Worm (Caenorhabditis elegans): ENCODE data around the gene vha-13.

The vha-13 gene

ce11 chrV:14347234-14347826 lies 4.2 kb upstream of the vha-13 start, which contains the start of gene cept-2:
Gene cept-2, plus strand, starts transcription at chrV:14347766.
- TF ChIP-seq lin-13 (GFP tag; optimal IDR thresholded peaks at IDR 0.05) (peak; percentile 94), sem-4 (tag; optimal IDR thresholded peaks at IDR 0.05) (peak; percentile 95), lin-11 (tag; optimal IDR thresholded peaks at IDR 0.05) (peak; percentile 96), gmeb-1 (tag; optimal IDR thresholded peaks at IDR 0.05) (peak; percentile 88), nhr-237 (tag; optimal IDR thresholded peaks at IDR 0.05) (no peak), mab-5 (tag; optimal IDR thresholded peaks at IDR 0.05) (peak; percentile 88), ztf-1 (GFP tag; conservative IDR thresholded peaks at IDR 0.05) (no peak), ztf-11 (tag; optimal IDR thresholded peaks at IDR 0.05) (no peak), elt-3 (tag; optimal IDR thresholded peaks at IDR 0.05) (no peak), R02D3.7 (tag; optimal IDR thresholded peaks at IDR 0.05) (peak; percentile 30), snpc-4 (tag; optimal IDR thresholded peaks at IDR 0.05) (peak; percentile 87), nhr-21 (tag; optimal IDR thresholded peaks at IDR 0.05) (peak; percentile 91), lin-39 (tag; optimal IDR thresholded peaks at IDR 0.05) (no peak), C34F6.9 (tag; optimal IDR thresholded peaks at IDR 0.05) (peak; percentile 97), nhr-12 (tag; optimal IDR thresholded peaks at IDR 0.05) (no peak), mbf-1 (tag; optimal IDR thresholded peaks at IDR 0.05) (no peak), nhr-10 (tag; optimal IDR thresholded peaks at IDR 0.05) (no peak), zag-1 (tag; optimal IDR thresholded peaks at IDR 0.05) (peak; percentile 56), ceh-82 (tag; optimal IDR thresholded peaks at IDR 0.05) (peak; percentile 75), ztf-4 (tag; optimal IDR thresholded peaks at IDR 0.05) (peak; percentile 85), ceh-16 (tag; optimal IDR thresholded peaks at IDR 0.05) (peak; percentile 64), nhr-77 (tag; optimal IDR thresholded peaks at IDR 0.05) (peak; percentile 66), nhr-129 (tag; optimal IDR thresholded peaks at IDR 0.05) (peak; percentile 95), dmd-4 (tag; optimal IDR thresholded peaks at IDR 0.05) (peak; percentile 43), unc-39 (tag; optimal IDR thresholded peaks at IDR 0.05) (no peak), skn-1 (tag; optimal IDR thresholded peaks at IDR 0.05) (peak; percentile 86), Y55F3AM.14 (GFP tag; optimal IDR thresholded peaks at IDR 0.05) (peak; percentile 12), F13H6.1 (tag; optimal IDR thresholded peaks at IDR 0.05) (peak; percentile 93), unc-55 (GFP tag; optimal IDR thresholded peaks at IDR 0.05) (peak; percentile 100), crh-2 (tag; optimal IDR thresholded peaks at IDR 0.05) (peak; percentile 94), sma-3 (GFP tag; optimal IDR thresholded peaks at IDR 0.05) (peak; percentile 95), blmp-1 (tag; optimal IDR thresholded peaks at IDR 0.05; ENCODE audit: insufficient read depth) (peak; percentile 87), lsy-2 (tag; optimal IDR thresholded peaks at IDR 0.05) (peak; percentile 80 to 96), ama-1 (optimal IDR thresholded peaks at IDR 0.05) (peak; percentile 53), ZK546.5 (tag; optimal IDR thresholded peaks at IDR 0.05) (peak; percentile 29), mdl-1 (tag; optimal IDR thresholded peaks at IDR 0.05) (peak in 1 of 2 experiments; percentile 46), sma-9 (GFP tag; optimal IDR thresholded peaks at IDR 0.05) (peak; percentile 94), sma-9 (tag; optimal IDR thresholded peaks at IDR 0.05) (no peak), fos-1 (tag; optimal IDR thresholded peaks at IDR 0.05) (peak; percentile 76), elt-1 (tag; optimal IDR thresholded peaks at IDR 0.05) (no peak), egl-27 (tag; optimal IDR thresholded peaks at IDR 0.05) (peak; percentile 72)

ce11 chrV:14350498-14350897 lies 1.0 kb upstream of the vha-13 start:
- no peak for TF ChIP-seq lin-11 (tag; optimal IDR thresholded peaks at IDR 0.05)
- no peak for TF ChIP-seq crh-2 (tag; optimal IDR thresholded peaks at IDR 0.05)
- no peak for TF ChIP-seq sma-9 (GFP tag; optimal IDR thresholded peaks at IDR 0.05)
- TF ChIP-seq sma-9 (tag; optimal IDR thresholded peaks at IDR 0.05), result no peak
- no peak for TF ChIP-seq ztf-1 (GFP tag; conservative IDR thresholded peaks at IDR 0.05)
- TF ChIP-seq mbf-1 (tag; optimal IDR thresholded peaks at IDR 0.05), result no peak
- peak; percentile 11 for TF ChIP-seq lin-13 (GFP tag; optimal IDR thresholded peaks at IDR 0.05)

- TF ChIP-seq lin-39 (tag; optimal IDR thresholded peaks at IDR 0.05) (no peak), snpc-4 (tag; optimal IDR thresholded peaks at IDR 0.05) (peak; percentile 87), aly-2 (tag; optimal IDR thresholded peaks at IDR 0.05) (no peak), sma-9 (GFP tag; optimal IDR thresholded peaks at IDR 0.05) (peak; percentile 49), sma-9 (tag; optimal IDR thresholded peaks at IDR 0.05) (no peak), nhr-25 (tag; optimal IDR thresholded peaks at IDR 0.05) (peak; percentile 58), fos-1 (tag; optimal IDR thresholded peaks at IDR 0.05) (peak; percentile 91), ztf-1 (GFP tag; conservative IDR thresholded peaks at IDR 0.05) (no peak), F13H6.1 (tag; optimal IDR thresholded peaks at IDR 0.05) (peak; percentile 79), skn-1 (tag; optimal IDR thresholded peaks at IDR 0.05) (no peak), unc-62 (GFP tag; optimal IDR thresholded peaks at IDR 0.05) (no peak), nhr-11 (tag; optimal IDR thresholded peaks at IDR 0.05) (peak; percentile 49), sma-3 (GFP tag; optimal IDR thresholded peaks at IDR 0.05) (peak; percentile 72), egl-27 (tag; optimal IDR thresholded peaks at IDR 0.05) (peak; percentile 40), gmeb-1 (tag; optimal IDR thresholded peaks at IDR 0.05) (peak; percentile 61), nhr-129 (tag; optimal IDR thresholded peaks at IDR 0.05) (peak; percentile 88), lin-13 (GFP tag; optimal IDR thresholded peaks at IDR 0.05) (peak; percentile 58), ztf-4 (tag; optimal IDR thresholded peaks at IDR 0.05) (no peak), lin-11 (tag; optimal IDR thresholded peaks at IDR 0.05) (peak; percentile 59), unc-39 (tag; optimal IDR thresholded peaks at IDR 0.05) (peak; percentile 12), mab-5 (tag; optimal IDR thresholded peaks at IDR 0.05) (peak; percentile 50), Y55F3AM.14 (GFP tag; optimal IDR thresholded peaks at IDR 0.05) (peak; percentile 16), ama-1 (optimal IDR thresholded peaks at IDR 0.05) (peak; percentile 4), crh-2 (tag; optimal IDR thresholded peaks at IDR 0.05) (peak; percentile 93), alr-1 (tag; optimal IDR thresholded peaks at IDR 0.05) (no peak), nhr-23 (tag; optimal IDR thresholded peaks at IDR 0.05) (no peak), nhr-21 (tag; optimal IDR thresholded peaks at IDR 0.05) (peak; percentile 59), peb-1 (tag; optimal IDR thresholded peaks at IDR 0.05) (no peak)
Measured at ce11 chrV:14350949-14351348, 560 bp upstream of the vha-13 start.
